Worm (Caenorhabditis elegans): Measurements from ENCODE around the gene B0303.11.

- TF ChIP-seq dpl-1 (GFP tag; optimal IDR thresholded peaks at IDR 0.05) = no peak
- no peak for TF ChIP-seq ama-1 (optimal IDR thresholded peaks at IDR 0.05)
- TF ChIP-seq ama-1 (GFP tag; optimal IDR thresholded peaks at IDR 0.05) = no peak
- no peak for TF ChIP-seq snpc-4 (GFP tag; optimal IDR thresholded peaks at IDR 0.05)
- no peak for TF ChIP-seq snpc-4 (tag; optimal IDR thresholded peaks at IDR 0.05)
These were observed 23.0 kb upstream of the B0303.11 start for ce11 chrIII:8733237-8733636.
